Worm (Caenorhabditis elegans) whole organism, L4 larva: Measurements from ENCODE around the gene M163.22.

Source experiments
- F10B5.3 ChIP-seq: sonication (generic microtip); optimal IDR thresholded peaks from 2 replicates; lab custom pipeline; 2016; ENCODE audit warnings: mild to moderate bottlenecking, missing genetic modification characterization, missing compliant biosample characterization
- T20F7.1 ChIP-seq: fragments of 200-800 bp; sonication (Bioruptor generic); optimal IDR thresholded peaks from 2 replicates; lab custom pipeline; 2018; ENCODE audit warnings: mild to moderate bottlenecking, missing genetic modification characterization, missing compliant biosample characterization
- T26A8.4 ChIP-seq: fragments of 200-800 bp; sonication (Bioruptor generic); IDR thresholded peaks from 2 replicates; pipeline ENCODE4 v1.3.6; 2022; ENCODE audit warnings: missing genetic modification characterization, missing compliant biosample characterization
- Y105C5A.15 ChIP-seq: fragments of 200-800 bp; sonication (Bioruptor generic); IDR thresholded peaks from 2 replicates; pipeline ENCODE4 v1.3.6; 2022; ENCODE audit warnings: missing genetic modification characterization, missing compliant biosample characterization
- Y75B8A.6 ChIP-seq: fragments of 200-800 bp; sonication (Bioruptor generic); IDR thresholded peaks from 2 replicates; pipeline ENCODE4 v1.3.6; 2022; ENCODE audit warnings: missing genetic modification reagents, missing genetic modification characterization, missing compliant biosample characterization
- ZK337.2 ChIP-seq: fragments of 200-800 bp; sonication (Bioruptor generic); IDR thresholded peaks from 2 replicates; pipeline ENCODE4 v1.3.6; 2022; ENCODE audit warnings: missing genetic modification reagents, missing genetic modification characterization, missing compliant biosample characterization
- aha-1 ChIP-seq: fragments of 150-350 bp; peaks from one replicate; lab custom pipeline; 2014; ENCODE audit warnings: missing biosample characterization, missing genetic modification characterization
- ama-1 ChIP-seq: fragments of 150-350 bp; optimal IDR thresholded peaks from 2 replicates; lab custom pipeline; 2014; ENCODE audit warnings: inconsistent platforms, mixed read lengths
- arid-1 ChIP-seq: fragments of 200-800 bp; sonication (Bioruptor generic); conservative IDR thresholded peaks from 2 replicates; pipeline ENCODE4 v1.3.6; 2022; ENCODE audit warnings: missing genetic modification reagents, missing genetic modification characterization, missing compliant biosample characterization
- ceh-28 ChIP-seq: fragments of 150-350 bp; optimal IDR thresholded peaks from 2 replicates; lab custom pipeline; 2014; ENCODE audit warnings: missing biosample characterization, missing genetic modification reagents, missing genetic modification characterization
- ceh-44 ChIP-seq: fragments of 200-800 bp; sonication (Bioruptor generic); IDR thresholded peaks from 2 replicates; pipeline ENCODE4 v1.3.6; 2022; ENCODE audit warnings: missing genetic modification reagents, missing genetic modification characterization, missing compliant biosample characterization
- ctbp-1 ChIP-seq: fragments of 200-800 bp; sonication (Bioruptor generic); IDR thresholded peaks from 2 replicates; pipeline ENCODE4 v1.3.6; 2022; ENCODE audit warnings: missing genetic modification reagents, missing genetic modification characterization, missing compliant biosample characterization
- daf-16 ChIP-seq, 3 experiments: sonication (generic microtip); optimal IDR thresholded peaks; 2 replicates each; lab custom pipeline; 2016 to 2017; ENCODE audit warnings: missing genetic modification characterization in 3 of 3, missing genetic modification reagents in 3 of 3, mild to moderate bottlenecking in 2 of 3, missing compliant biosample characterization in 2 of 3, missing biosample characterization in 1 of 3, moderate library complexity in 1 of 3
- dmd-9 ChIP-seq: fragments of 200-800 bp; sonication (Bioruptor generic); IDR thresholded peaks from 2 replicates; pipeline ENCODE4 v1.3.6; 2022; ENCODE audit warnings: missing genetic modification reagents, missing genetic modification characterization, missing compliant biosample characterization
- dpl-1 ChIP-seq: fragments of 150-350 bp; optimal IDR thresholded peaks from 2 replicates; lab custom pipeline; 2014; ENCODE audit warnings: missing biosample characterization, missing genetic modification reagents, missing genetic modification characterization
- duxl-1 ChIP-seq: sonication (generic microtip); optimal IDR thresholded peaks from 2 replicates; lab custom pipeline; 2016; ENCODE audit warnings: mild to moderate bottlenecking, missing genetic modification characterization, moderate library complexity, missing compliant biosample characterization; ENCODE audit not compliant: poor library complexity
- dve-1 ChIP-seq: sonication (generic microtip); optimal IDR thresholded peaks from 2 replicates; lab custom pipeline; 2017; ENCODE audit warnings: antibody characterized with exemption, mild to moderate bottlenecking, missing genetic modification characterization, missing compliant biosample characterization; ENCODE audit not compliant: insufficient read depth
- egl-27 ChIP-seq: sonication (generic microtip); optimal IDR thresholded peaks from 3 replicates; lab custom pipeline; 2017; ENCODE audit warnings: missing biosample characterization, missing genetic modification reagents, missing genetic modification characterization
- fkh-10 ChIP-seq: fragments of 150-350 bp; optimal IDR thresholded peaks from 2 replicates; lab custom pipeline; 2014; ENCODE audit warnings: missing biosample characterization, missing genetic modification reagents, missing genetic modification characterization
- gei-8 ChIP-seq: fragments of 200-800 bp; sonication (Bioruptor generic); optimal IDR thresholded peaks from 2 replicates; lab custom pipeline; 2018; ENCODE audit warnings: mild to moderate bottlenecking, missing genetic modification characterization, missing compliant biosample characterization
- hlh-30 ChIP-seq: sonication (generic microtip); optimal IDR thresholded peaks from 2 replicates; lab custom pipeline; 2017; ENCODE audit warnings: antibody characterized with exemption, mild to moderate bottlenecking, missing genetic modification characterization, missing compliant biosample characterization; ENCODE audit not compliant: insufficient read depth
- hmg-1.1 ChIP-seq: fragments of 200-800 bp; sonication (Bioruptor generic); IDR thresholded peaks from 2 replicates; pipeline ENCODE4 v1.3.6; 2022; ENCODE audit warnings: missing genetic modification reagents, missing genetic modification characterization, missing compliant biosample characterization
- madf-9 ChIP-seq: fragments of 200-800 bp; sonication (Bioruptor generic); conservative IDR thresholded peaks from 2 replicates; pipeline ENCODE4 v1.3.6; 2022; ENCODE audit warnings: missing genetic modification reagents, missing genetic modification characterization, missing compliant biosample characterization
- mep-1 ChIP-seq: fragments of 150-350 bp; sonication (generic microtip); optimal IDR thresholded peaks from 3 replicates; lab custom pipeline; 2014; ENCODE audit warnings: missing biosample characterization, missing genetic modification characterization
- mxl-2 ChIP-seq: fragments of 200-800 bp; sonication (Bioruptor generic); conservative IDR thresholded peaks from 2 replicates; pipeline ENCODE4 v1.3.6; 2022; ENCODE audit warnings: missing genetic modification reagents, missing genetic modification characterization, missing compliant biosample characterization
- nhr-102 ChIP-seq: sonication (generic microtip); optimal IDR thresholded peaks from 2 replicates; lab custom pipeline; 2016; ENCODE audit warnings: mild to moderate bottlenecking, missing genetic modification characterization, moderate library complexity, missing compliant biosample characterization
- nhr-11 ChIP-seq: fragments of 150-350 bp; optimal IDR thresholded peaks from 2 replicates; lab custom pipeline; 2014; ENCODE audit warnings: missing biosample characterization, missing genetic modification characterization
- nhr-25 ChIP-seq: sonication (generic microtip); optimal IDR thresholded peaks from 2 replicates; lab custom pipeline; 2017; ENCODE audit warnings: missing genetic modification characterization, mild to moderate bottlenecking, missing compliant biosample characterization, antibody characterized with exemption, moderate library complexity, borderline replicate concordance; ENCODE audit not compliant: insufficient read depth
- nhr-41 ChIP-seq: fragments of 200-800 bp; sonication (Bioruptor generic); IDR thresholded peaks from 2 replicates; pipeline ENCODE4 v1.3.6; 2022; ENCODE audit warnings: missing genetic modification reagents, missing genetic modification characterization, missing compliant biosample characterization
- php-3 ChIP-seq: fragments of 200-800 bp; sonication (Bioruptor generic); IDR thresholded peaks from 2 replicates; pipeline ENCODE4 v1.3.6; 2022; ENCODE audit warnings: missing genetic modification reagents, missing genetic modification characterization, missing compliant biosample characterization
- pqm-1 ChIP-seq: sonication (generic microtip); optimal IDR thresholded peaks from 2 replicates; lab custom pipeline; 2017; ENCODE audit warnings: missing biosample characterization, missing genetic modification characterization
- rbr-2 ChIP-seq: sonication (generic microtip); optimal IDR thresholded peaks from 2 replicates; lab custom pipeline; 2016; ENCODE audit warnings: missing genotype, missing genetic modification characterization, missing compliant biosample characterization
- sdz-12 ChIP-seq: fragments of 200-800 bp; sonication (Bioruptor generic); optimal IDR thresholded peaks from 2 replicates; lab custom pipeline; 2018; ENCODE audit warnings: mild to moderate bottlenecking, missing genetic modification characterization, missing compliant biosample characterization
- skn-1 ChIP-seq: fragments of 150-350 bp; optimal IDR thresholded peaks from 2 replicates; lab custom pipeline; 2014; ENCODE audit warnings: missing biosample characterization, missing genetic modification characterization
- spr-3 ChIP-seq: fragments of 200-800 bp; sonication (Bioruptor generic); optimal IDR thresholded peaks from 2 replicates; lab custom pipeline; 2018; ENCODE audit warnings: mild to moderate bottlenecking, missing genetic modification characterization, missing compliant biosample characterization
- unc-39 ChIP-seq: sonication (generic microtip); optimal IDR thresholded peaks from 2 replicates; lab custom pipeline; 2017; ENCODE audit warnings: missing biosample characterization, missing genetic modification characterization
- vab-7 ChIP-seq: fragments of 200-800 bp; sonication (Bioruptor generic); IDR thresholded peaks from 2 replicates; pipeline ENCODE4 v1.3.6; 2022; ENCODE audit warnings: missing genetic modification reagents, missing genetic modification characterization, missing compliant biosample characterization
- zip-2 ChIP-seq: fragments of 150-350 bp; optimal IDR thresholded peaks from 2 replicates; lab custom pipeline; 2014; ENCODE audit warnings: missing biosample characterization, missing genetic modification characterization

The M163.22 gene

ce11 chrX:14453735-14454134 lies 12.0 kb upstream of the M163.22 start, which contains the start of gene F23D12.7:
TSS of gene F23D12.7 (minus strand) at chrX:14453835.
- TF ChIP-seq egl-27 (tag; lab: Kevin White, UChicago), result no peak
- TF ChIP-seq daf-16 (GFP tag; optimal IDR thresholded peaks at IDR 0.05; lab: Kevin White, UChicago), result peak in 1 of 2 experiments; percentile 26
- no peak for TF ChIP-seq daf-16 (tag; optimal IDR thresholded peaks at IDR 0.05; lab: Kevin White, UChicago)

DNA sequence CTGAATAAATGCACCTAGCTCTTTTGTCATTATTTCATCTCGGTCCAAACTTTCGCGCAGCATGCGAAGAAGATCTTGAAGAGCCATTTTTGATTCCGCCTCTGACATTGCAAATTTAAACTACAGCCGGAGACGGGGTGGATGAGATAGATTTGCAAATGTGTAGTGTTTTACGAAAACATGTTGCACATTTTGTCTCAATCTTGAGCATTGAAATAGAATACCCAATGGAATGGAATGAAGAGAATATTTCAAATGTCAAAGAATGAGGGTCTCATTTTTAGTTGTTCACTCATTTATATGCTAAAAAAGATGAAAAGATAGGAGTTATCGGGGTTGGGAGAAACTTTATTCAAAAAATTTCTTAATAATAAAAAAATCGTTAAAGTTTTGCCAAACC lies 10.3 kb upstream of the M163.22 start, which contains the start of gene Y66C5A.1:
TSS of gene Y66C5A.1 (minus strand) at position 101 of the 400 bp plus-strand sequence.
- TF ChIP-seq T20F7.1 (GFP tag; lab: Kevin White, UChicago) (no peak), dmd-9 (GFP tag; lab: Robert Waterston, UW) (no peak), ceh-44 (GFP tag; lab: Robert Waterston, UW) (no peak), dve-1 (tag; lab: Kevin White, UChicago) (no peak), aha-1 (no peak), egl-27 (tag; lab: Kevin White, UChicago) (no peak), pqm-1 (tag; lab: Kevin White, UChicago) (no peak), hlh-30 (tag; lab: Kevin White, UChicago) (no peak)

DNA sequence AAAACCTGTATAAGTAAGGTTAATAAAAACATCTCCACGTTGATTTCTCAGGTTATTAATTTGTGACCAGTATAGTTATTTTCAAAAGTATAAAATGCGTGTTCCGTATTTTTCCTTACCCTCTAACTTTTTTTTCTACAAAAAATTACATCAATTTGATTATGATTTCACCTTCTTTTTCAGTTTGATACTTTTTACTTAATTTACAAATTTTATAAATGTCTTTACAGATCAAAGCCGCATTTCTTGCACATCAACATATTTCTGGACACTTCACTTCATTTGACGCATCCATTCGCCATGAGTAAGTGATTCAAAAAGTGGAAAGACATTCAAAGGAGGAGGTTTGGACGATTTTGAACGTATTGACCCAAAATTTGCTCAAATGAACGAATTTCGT lies 5.3 kb upstream of the M163.22 start, which contains the start of gene Y66C5A.2:
TSS of gene Y66C5A.2 (plus strand) at position 301 of the 400 bp plus-strand sequence.
- no peak for TF ChIP-seq arid-1 (GFP tag; lab: Robert Waterston, UW)
- TF ChIP-seq skn-1, result no peak
- no peak for TF ChIP-seq madf-9
- TF ChIP-seq ctbp-1 (GFP tag; lab: Robert Waterston, UW), result no peak
- no peak for TF ChIP-seq zip-2 (tag; lab: Kevin White, UChicago)
- TF ChIP-seq sdz-12, result no peak
- no peak for TF ChIP-seq nhr-11 (tag; lab: Kevin White, UChicago)
- no peak for TF ChIP-seq hmg-1.1 (GFP tag; lab: Robert Waterston, UW)
- TF ChIP-seq nhr-25 (tag; lab: Kevin White, UChicago), result no peak
- no peak for TF ChIP-seq fkh-10 (GFP tag; lab: Kevin White, UChicago)
- no peak for TF ChIP-seq vab-7 (GFP tag; lab: Robert Waterston, UW)
- no peak for TF ChIP-seq unc-39 (tag; lab: Kevin White, UChicago)
- no peak for TF ChIP-seq php-3 (GFP tag; lab: Robert Waterston, UW)
- TF ChIP-seq ceh-28 (tag; lab: Kevin White, UChicago), result no peak
- no peak for TF ChIP-seq spr-3 (GFP tag; lab: Kevin White, UChicago)
- no peak for TF ChIP-seq nhr-41 (GFP tag; lab: Robert Waterston, UW)
- TF ChIP-seq T26A8.4 (GFP tag; lab: Robert Waterston, UW), result no peak
- no peak for TF ChIP-seq ZK337.2 (GFP tag; lab: Robert Waterston, UW)

DNA sequence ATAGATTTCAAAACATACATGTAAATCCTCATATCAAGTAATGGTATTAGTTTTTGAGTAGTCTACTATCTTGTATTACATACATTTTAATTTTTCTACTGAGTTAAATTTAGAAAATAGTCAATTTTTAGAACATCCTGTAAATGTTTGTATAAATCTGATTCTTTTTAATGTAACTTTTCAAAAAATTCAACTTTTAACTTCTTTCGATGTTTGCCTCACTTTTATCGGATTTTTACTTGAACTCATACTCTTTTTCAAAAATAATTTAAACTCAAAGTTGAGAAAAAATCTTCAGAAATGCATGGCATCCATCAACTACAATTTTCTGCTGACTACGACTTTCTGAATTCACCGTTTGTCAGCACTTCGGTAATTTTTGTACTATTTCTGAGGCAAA lies 1.2 kb upstream of the M163.22 start, which contains the start of gene M163.7:
TSS of gene M163.7 (plus strand) at position 301 of the 400 bp plus-strand sequence.
- no peak for TF ChIP-seq gei-8
- TF ChIP-seq ama-1 (lab: Kevin White, UChicago), result no peak
- TF ChIP-seq mep-1, result no peak
- TF ChIP-seq nhr-102, result no peak
- TF ChIP-seq Y75B8A.6, result no peak
- no peak for TF ChIP-seq duxl-1
- TF ChIP-seq ZK337.2 (GFP tag; lab: Robert Waterston, UW), result no peak
- no peak for TF ChIP-seq mxl-2 (GFP tag; lab: Robert Waterston, UW)
- TF ChIP-seq dpl-1 (GFP tag; lab: Kevin White, UChicago), result no peak
- no peak for TF ChIP-seq F10B5.3 (tag; lab: Kevin White, UChicago)
- TF ChIP-seq T20F7.1 (GFP tag; lab: Kevin White, UChicago), result no peak
- TF ChIP-seq Y105C5A.15, result no peak
- TF ChIP-seq rbr-2 (tag; lab: Kevin White, UChicago), result no peak
- no peak for TF ChIP-seq nhr-25 (tag; lab: Kevin White, UChicago)
- no peak for TF ChIP-seq dve-1 (tag; lab: Kevin White, UChicago)
